Worm (Caenorhabditis elegans): ENCODE measurements around the gene F21A3.2.
A peak's percentile ranks its signal among the peaks of the same experiment; 100 is the strongest.

F21A3.2 gene

ce11 chrV:15566511-15567178 is 32.9 kb upstream of the F21A3.2 start (continued):
- TF ChIP-seq ztf-3 (GFP tag; optimal IDR thresholded peaks at IDR 0.05) (no peak), attf-6 (GFP tag; IDR thresholded peaks at IDR 0.05) (no peak), zim-3 (tag; optimal IDR thresholded peaks at IDR 0.05) (no peak), F49E8.2 (tag; optimal IDR thresholded peaks at IDR 0.05; ENCODE audit: insufficient read depth) (no peak), somi-1 (GFP tag; optimal IDR thresholded peaks at IDR 0.05) (peak; percentile 77), snpc-3.4 (tag; optimal IDR thresholded peaks at IDR 0.05) (no peak), mel-28 (tag; optimal IDR thresholded peaks at IDR 0.05; ENCODE audit: borderline replicate concordance) (no peak), Y53G8AR.9 (GFP tag; conservative IDR thresholded peaks at IDR 0.05) (no peak), snpc-1.3 (tag; optimal IDR thresholded peaks at IDR 0.05; ENCODE audit: insufficient read depth) (no peak), bed-2 (GFP tag; IDR thresholded peaks at IDR 0.05) (no peak), Y56A3A.18 (GFP tag; IDR thresholded peaks at IDR 0.05) (no peak), B0019.2 (GFP tag; conservative IDR thresholded peaks at IDR 0.05) (0 out of 2 replicates have a peak, but pooled peaks have one; percentile 30), ceh-27 (GFP tag; optimal IDR thresholded peaks at IDR 0.05) (peak; percentile 37), ztf-25 (GFP tag; IDR thresholded peaks at IDR 0.05) (no peak), F57C9.4 (tag; optimal IDR thresholded peaks at IDR 0.05) (no peak), F10E7.11 (tag; optimal IDR thresholded peaks at IDR 0.05) (no peak), rec-8 (tag; optimal IDR thresholded peaks at IDR 0.05) (no peak), F52B5.7 (tag; optimal IDR thresholded peaks at IDR 0.05) (no peak), sptf-2 (GFP tag; optimal IDR thresholded peaks at IDR 0.05) (no peak), lir-1 (GFP tag; conservative IDR thresholded peaks at IDR 0.05) (peak; percentile 54; the same call in 1 of the 2 replicates), nfyb-1 (GFP tag; IDR thresholded peaks at IDR 0.05) (0 out of 2 replicates have a peak, but pooled peaks have one; percentile 15), ztf-22 (GFP tag; optimal IDR thresholded peaks at IDR 0.05) (no peak), Y79H2A.3 (GFP tag; conservative IDR thresholded peaks at IDR 0.05) (no peak), rpc-1 (optimal IDR thresholded peaks at IDR 0.05) (no peak), rpc-1 (tag; optimal IDR thresholded peaks at IDR 0.05) (no peak), athp-1 (tag; optimal IDR thresholded peaks at IDR 0.05) (no peak), him-1 (tag; optimal IDR thresholded peaks at IDR 0.05) (no peak), F33H1.4 (GFP tag; IDR thresholded peaks at IDR 0.05) (no peak), F22D6.2 (tag; optimal IDR thresholded peaks at IDR 0.05) (peak; percentile 68), attf-3 (GFP tag; conservative IDR thresholded peaks at IDR 0.05) (no peak), bed-1 (GFP tag; IDR thresholded peaks at IDR 0.05) (no peak), ceh-79 (tag; optimal IDR thresholded peaks at IDR 0.05) (no peak), hmg-20 (GFP tag; IDR thresholded peaks at IDR 0.05) (no peak), ekl-4 (GFP tag; IDR thresholded peaks at IDR 0.05) (no peak), fkh-3 (tag; optimal IDR thresholded peaks at IDR 0.05) (no peak), T07F8.4 (tag; optimal IDR thresholded peaks at IDR 0.05) (no peak), die-1 (tag; optimal IDR thresholded peaks at IDR 0.05) (peak; percentile 34), dpl-1 (GFP tag; optimal IDR thresholded peaks at IDR 0.05) (no peak), D2030.7 (GFP tag; IDR thresholded peaks at IDR 0.05) (no peak), nfya-1 (tag; optimal IDR thresholded peaks at IDR 0.05; ENCODE audit: borderline replicate concordance, insufficient read depth) (no peak), nhr-27 (tag; optimal IDR thresholded peaks at IDR 0.05) (no peak), mes-4 (tag; optimal IDR thresholded peaks at IDR 0.05) (no peak), gei-17 (GFP tag; optimal IDR thresholded peaks at IDR 0.05) (no peak), sea-2 (GFP tag; IDR thresholded peaks at IDR 0.05) (no peak), ceh-91 (GFP tag; IDR thresholded peaks at IDR 0.05) (no peak), F37B4.10 (GFP tag; IDR thresholded peaks at IDR 0.05) (no peak), ceh-58 (GFP tag; IDR thresholded peaks at IDR 0.05) (no peak), lsy-27 (tag; optimal IDR thresholded peaks at IDR 0.05; ENCODE audit: borderline replicate concordance, insufficient read depth) (no peak)

All from whole organism, young adult.